Fruit fly (Drosophila melanogaster) S2 (cell line): Measurements from ENCODE around the gene CG15044.

Source experiments
- CG8478 ChIP-seq: fragments of >200 bp; optimal IDR thresholded peaks from 2 replicates; lab custom pipeline; 2018
- CTCF ChIP-seq, 2 experiments: fragments of >200 bp; optimal IDR thresholded peaks; 2 replicates each; lab custom pipeline; 2018

- TF ChIP-seq CG8478 (lab: Kevin White, UChicago) (no peak), CTCF (optimal IDR thresholded peaks at IDR 0.05; lab: Kevin White, UChicago) (no peak)
Observed at dm6 chrX:18534393-18534792, 42.6 kb upstream of the CG15044 start.
